Fruit fly (Drosophila melanogaster) ovary, adult (tissue): ENCODE results near the gene Rab1.

Experiments used
- CG17801 ChIP-seq: fragments of 200-800 bp; optimal IDR thresholded peaks from 2 replicates; lab custom pipeline; 2019; ENCODE audit warnings: missing biosample characterization, mild to moderate bottlenecking, missing genetic modification characterization, moderate library complexity; ENCODE audit not compliant: partially characterized antibody

Gene Rab1

DNA sequence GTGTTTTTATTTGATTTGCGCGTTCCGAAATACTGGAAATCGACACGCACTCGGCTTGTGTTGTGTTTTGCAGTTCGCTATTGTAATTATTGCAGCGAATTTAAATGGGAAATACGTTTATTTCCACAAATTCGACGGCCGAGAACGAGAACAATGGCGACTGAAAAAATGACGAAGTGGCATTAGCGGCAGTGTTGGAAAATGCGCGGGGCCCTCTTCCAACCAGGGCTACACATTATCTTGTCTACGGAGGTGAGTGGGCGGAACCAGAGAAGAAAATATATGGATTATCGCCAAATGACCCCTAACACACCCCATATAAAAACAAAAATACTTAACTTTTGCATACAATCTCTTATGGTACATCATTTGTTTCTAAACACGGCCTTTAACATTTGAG, at the start of gene Rab1:
TSS of gene Rab1 (minus strand) at position 188 of the 400 bp plus-strand sequence.
- TF ChIP-seq CG17801 (GFP tag; lab: Kevin White, UChicago): peak; percentile 49

DNA sequence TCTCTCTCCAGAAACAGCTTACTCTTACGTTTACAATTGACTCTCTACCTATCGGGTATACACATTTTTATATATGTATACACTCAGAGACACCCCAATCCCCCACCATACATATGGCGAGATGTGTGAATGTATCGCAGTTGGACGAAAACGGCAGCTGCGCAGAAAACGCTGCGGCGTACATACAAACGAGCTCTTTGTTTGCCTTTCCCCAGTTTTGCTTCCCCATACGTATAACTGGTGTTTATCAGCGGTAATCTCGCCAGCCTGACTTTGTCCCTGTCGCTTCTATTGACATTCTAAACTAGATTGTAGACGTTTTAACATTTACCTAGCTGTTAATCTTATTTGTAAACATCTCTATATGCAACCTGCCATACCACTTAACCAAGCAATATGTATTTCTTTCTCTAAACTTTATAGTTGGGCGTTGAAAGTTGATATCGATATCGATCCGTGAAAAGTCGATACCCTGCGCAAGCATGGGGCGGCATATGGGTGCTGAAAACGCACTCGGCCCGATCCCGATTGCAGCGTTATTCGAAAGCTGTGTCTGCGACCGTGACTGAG, 28.6 kb upstream of the Rab1 start:
- TF ChIP-seq CG17801 (GFP tag; lab: Kevin White, UChicago): peak; percentile 29

DNA sequence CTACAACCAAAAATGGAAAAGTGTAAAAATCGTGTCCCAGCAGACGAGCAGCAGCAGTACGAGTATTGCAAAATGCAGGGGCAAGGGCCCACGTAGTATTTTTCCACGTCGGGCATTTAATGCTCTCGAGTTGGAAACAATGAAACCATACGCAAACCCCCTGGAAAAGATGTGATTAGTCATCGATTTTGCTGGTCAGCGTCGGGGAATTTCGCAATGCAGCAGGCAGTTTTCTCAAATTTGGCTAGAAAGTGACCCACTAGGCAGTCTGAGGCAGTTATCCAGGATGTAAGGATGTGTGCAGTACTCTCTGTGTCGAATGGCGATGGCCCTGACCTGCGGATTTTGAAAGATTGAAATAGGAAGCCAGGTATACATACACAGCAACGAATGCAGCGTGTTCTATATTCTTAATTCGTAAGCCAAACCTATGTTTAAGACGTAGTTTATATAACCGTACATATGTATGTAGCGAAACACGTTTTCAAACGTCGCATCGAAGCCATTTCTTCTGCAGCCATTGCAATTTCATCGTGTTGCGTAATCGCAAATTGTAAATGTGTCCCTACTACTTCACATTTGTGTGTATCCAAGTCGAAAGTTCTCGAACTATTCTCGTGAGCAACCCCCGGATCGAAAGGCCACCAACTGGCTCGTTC, 28.0 kb upstream of the Rab1 start:
- no peak for TF ChIP-seq CG17801 (GFP tag; lab: Kevin White, UChicago)

DNA sequence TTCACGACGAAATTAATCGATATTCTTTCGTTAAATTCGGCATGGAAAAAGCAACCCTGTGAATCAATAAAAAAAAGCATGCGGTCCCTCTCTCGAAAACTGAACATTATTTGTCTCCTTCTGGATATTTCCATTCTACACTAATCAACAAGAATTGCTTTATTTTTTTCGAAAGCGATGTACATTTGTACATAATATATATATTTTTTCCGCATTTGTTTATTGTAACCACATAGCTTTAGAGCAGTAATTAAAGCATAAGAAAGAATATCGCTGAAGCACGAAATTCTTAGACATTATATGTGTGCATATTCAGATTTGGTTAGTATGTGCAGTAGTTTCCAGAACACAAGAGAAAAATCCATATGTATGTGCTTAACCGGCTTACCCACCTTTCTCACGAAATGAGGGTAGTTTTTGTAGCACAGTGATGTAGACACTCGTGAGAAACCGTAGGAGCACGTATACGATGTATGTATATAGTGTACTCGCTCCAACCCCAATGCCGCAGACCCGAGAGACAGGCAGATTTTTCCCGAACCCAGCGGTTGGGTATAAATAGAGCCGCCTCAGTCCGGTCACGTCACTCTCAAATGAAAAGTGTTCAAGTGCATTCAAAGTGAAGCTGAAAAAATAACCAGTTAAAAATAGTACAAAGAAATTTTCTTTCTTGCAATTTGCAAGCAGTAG, 27.3 kb upstream of the Rab1 start:
- TF ChIP-seq CG17801 (GFP tag; lab: Kevin White, UChicago): peak; percentile 93

dm6 chr3R:21295695-21296037, 26.8 kb upstream of the Rab1 start:
- TF ChIP-seq CG17801 (GFP tag; lab: Kevin White, UChicago): no peak

DNA sequence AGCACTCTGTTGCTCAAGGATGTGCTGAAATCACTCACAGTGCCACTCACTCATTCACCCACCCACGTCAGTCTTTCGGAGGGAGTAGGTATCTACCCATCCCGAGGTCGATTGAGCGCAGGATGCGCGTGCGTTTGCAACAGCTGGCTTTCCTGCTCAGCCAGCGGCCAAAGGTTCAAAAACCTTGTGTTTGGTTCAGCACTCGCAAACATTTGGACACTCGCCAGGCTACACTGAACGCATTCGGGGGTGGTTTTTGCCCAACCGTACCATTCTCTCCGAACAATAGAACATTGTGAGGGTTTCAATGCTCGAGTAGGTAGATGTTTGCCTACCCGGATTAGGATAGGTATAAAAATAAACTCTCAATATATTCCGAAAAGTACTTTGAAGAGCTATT, 26.1 kb upstream of the Rab1 start:
- TF ChIP-seq CG17801 (GFP tag; lab: Kevin White, UChicago): no peak

DNA sequence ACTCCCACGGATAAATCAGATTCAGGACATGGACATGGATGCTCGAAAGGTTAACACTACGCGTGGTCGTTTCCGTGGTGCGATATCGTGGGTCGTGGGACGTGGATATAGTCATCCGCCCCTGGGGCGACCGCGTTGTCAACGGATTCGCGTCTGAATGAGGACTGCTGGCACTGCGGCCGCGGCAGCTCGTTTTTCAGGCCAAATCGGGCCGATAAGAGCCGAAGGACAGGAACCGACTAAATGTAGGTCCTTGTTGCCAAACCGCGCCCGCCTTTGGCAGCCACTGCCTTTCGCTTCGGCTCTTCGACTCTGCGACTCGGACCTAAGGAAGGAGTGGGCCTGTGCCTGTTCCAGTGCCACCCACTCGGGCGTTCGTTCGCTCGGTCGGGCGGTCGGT, 25.0 kb upstream of the Rab1 start, which contains the start of gene SIFaR:
TSS of gene SIFaR (minus strand) at position 166 of the 400 bp plus-strand sequence.
- TF ChIP-seq CG17801 (GFP tag; lab: Kevin White, UChicago): no peak

dm6 chr3R:21289071-21289613, 20.3 kb upstream of the Rab1 start:
- TF ChIP-seq CG17801 (GFP tag; lab: Kevin White, UChicago): no peak

dm6 chr3R:21288462-21288861, 19.6 kb upstream of the Rab1 start:
- TF ChIP-seq CG17801 (GFP tag; lab: Kevin White, UChicago): no peak

DNA sequence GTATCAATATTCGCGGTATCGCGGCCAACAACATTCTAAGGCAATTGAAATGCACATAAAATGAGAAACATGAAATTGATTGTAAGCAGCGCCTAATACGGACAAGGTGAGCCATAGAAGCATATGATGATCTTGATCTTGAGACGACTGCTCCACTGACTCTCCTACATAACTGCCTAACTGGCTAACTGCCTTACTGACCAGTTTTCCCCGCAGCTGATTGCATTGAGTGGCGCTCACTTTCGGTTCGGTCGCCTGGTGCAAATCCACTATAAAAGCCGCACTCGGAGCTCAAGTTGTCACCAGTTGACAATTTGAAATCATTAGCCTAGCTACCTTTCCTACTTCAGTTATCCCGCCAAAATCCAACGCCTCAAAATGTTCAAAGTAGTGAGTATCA, 14.0 kb upstream of the Rab1 start, which contains the start of gene CG17298:
TSS of gene CG17298 (plus strand) at position 301 of the 400 bp plus-strand sequence.
- TF ChIP-seq CG17801 (GFP tag; lab: Kevin White, UChicago): no peak

DNA sequence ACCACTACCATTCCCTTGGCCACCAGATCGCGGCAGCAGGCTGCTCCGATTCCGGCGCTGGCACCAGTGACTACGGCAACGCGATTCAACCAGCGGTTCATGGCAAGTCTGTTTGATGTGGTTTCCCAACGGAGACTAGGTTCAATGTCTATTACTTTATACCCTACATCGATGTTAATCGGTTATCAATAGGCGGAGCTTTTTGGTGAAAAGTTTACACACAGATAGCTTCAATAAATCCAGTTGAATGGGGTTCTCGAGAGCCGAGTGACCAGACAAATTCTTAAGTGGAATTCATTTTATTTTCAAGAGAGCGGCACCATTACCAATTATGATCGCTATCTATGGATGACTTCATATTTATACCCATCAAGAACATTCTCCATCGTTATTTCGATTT, 7.3 kb upstream of the Rab1 start, which contains the start of gene CG3301:
TSS of gene CG3301 (minus strand) at position 139 of the 400 bp plus-strand sequence.
- no peak for TF ChIP-seq CG17801 (GFP tag; lab: Kevin White, UChicago)

- TF ChIP-seq CG17801 (GFP tag; lab: Kevin White, UChicago): no peak
Measured at dm6 chr3R:21274870-21275269, 6.0 kb upstream of the Rab1 start.

DNA sequence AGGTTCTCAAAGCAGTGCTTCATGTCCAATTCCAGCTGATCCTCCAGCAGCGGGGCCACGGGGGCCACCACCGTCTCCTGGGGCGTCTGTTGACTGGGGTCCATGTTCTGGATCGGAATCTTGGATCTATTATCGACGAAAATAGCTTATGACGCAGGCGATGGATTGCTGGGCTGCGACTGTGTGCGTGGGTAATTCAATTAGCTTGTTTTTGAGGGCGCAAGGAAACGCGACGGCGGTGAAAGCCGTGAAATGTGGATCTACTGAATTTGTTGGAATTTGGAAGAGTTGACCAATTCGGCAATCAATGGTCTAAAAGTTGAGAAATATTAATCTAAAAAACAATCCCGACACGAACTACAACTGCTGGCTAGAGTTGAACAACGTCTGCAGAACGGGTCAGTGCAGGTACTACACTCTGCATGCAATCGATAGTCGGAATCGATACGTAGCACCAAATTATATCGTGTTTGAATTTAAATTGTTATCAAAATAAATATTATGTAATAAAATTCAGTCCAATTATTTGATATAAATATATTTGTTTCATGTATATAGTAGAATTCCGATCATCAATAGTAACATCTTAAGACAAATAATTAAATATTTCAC, 4.7 kb upstream of the Rab1 start, which contains the start of gene CG3308:
TSS of gene CG3308 (minus strand) at position 391 of the 612 bp plus-strand sequence.
- peak; percentile 38 for TF ChIP-seq CG17801 (GFP tag; lab: Kevin White, UChicago)

- TF ChIP-seq CG17801 (GFP tag; lab: Kevin White, UChicago): no peak
Measured at dm6 chr3R:21271208-21271607, 2.3 kb upstream of the Rab1 start.

DNA sequence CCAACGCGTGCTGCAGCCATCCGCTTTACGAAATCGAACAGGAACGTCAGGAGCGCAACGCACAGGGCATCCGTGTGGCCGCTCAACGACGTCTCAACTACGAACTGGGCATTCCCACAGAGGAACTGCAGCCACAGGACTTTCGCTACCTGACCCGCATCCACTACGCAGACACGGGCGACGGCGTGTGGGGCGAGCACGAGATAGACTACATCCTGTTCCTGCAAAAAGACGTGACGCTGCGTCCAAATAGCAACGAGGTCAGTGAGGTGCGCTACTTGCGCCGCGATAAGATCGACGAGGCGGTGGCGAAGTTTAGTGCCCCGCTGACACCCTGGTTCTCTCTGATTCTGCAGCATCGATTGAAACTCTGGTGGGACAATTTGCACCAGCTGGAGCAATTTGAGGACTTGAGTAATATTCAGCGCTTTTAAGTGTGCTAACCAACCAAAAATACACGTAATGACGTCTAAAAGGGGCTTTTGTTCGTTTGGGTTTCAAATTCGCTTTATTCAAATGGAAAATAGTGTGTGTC, 1.8 kb upstream of the Rab1 start:
- TF ChIP-seq CG17801 (GFP tag; lab: Kevin White, UChicago): no peak
